Fruit fly (Drosophila melanogaster): ENCODE results near the gene CG34250.

DNA sequence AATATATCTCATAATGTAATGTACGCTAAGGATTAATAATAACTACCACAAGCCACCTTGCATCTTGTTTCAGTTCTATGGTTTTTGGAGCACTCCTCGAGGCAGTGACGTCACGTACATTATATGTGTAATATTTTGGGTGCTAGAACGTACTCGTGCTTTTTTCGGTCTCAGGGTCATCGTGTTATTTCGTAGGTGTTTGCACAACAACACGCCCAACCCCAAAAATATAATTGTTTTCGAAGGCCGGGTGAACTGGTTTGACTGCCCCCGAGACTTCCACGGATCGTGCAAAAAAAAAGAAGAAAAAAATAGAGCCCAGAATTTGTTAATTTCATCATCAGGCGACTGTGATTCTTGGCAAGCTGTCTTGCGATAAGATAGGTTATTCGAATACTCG is 474 bp downstream of the CG34250 start:
- no peak for TF ChIP-seq fd85E (GFP tag; optimal IDR thresholded peaks at IDR 0.05)
- no peak for TF ChIP-seq CG11902 (GFP tag; optimal IDR thresholded peaks at IDR 0.05)
- TF ChIP-seq achi (GFP tag; optimal IDR thresholded peaks at IDR 0.05): no peak
- no peak for TF ChIP-seq Hr39 (GFP tag; optimal IDR thresholded peaks at IDR 0.05)
- no peak for TF ChIP-seq pdm3 (GFP tag; optimal IDR thresholded peaks at IDR 0.05)
- no peak for TF ChIP-seq CG34406 (GFP tag; optimal IDR thresholded peaks at IDR 0.05)
- no peak for TF ChIP-seq CG3032 (tag; optimal IDR thresholded peaks at IDR 0.05)
- TF ChIP-seq cyc (GFP tag; optimal IDR thresholded peaks at IDR 0.05): no peak
- TF ChIP-seq CG10631 (GFP tag; optimal IDR thresholded peaks at IDR 0.05): no peak
- TF ChIP-seq ss (GFP tag; optimal IDR thresholded peaks at IDR 0.05): no peak
- no peak for TF ChIP-seq Eip75B (GFP tag; optimal IDR thresholded peaks at IDR 0.05)
- no peak for TF ChIP-seq CG6808 (GFP tag; optimal IDR thresholded peaks at IDR 0.05)
- TF ChIP-seq acj6 (GFP tag; optimal IDR thresholded peaks at IDR 0.05): no peak
- no peak for TF ChIP-seq Eip78C (GFP tag)

Measured in whole organism, prepupa.